Worm (Caenorhabditis elegans) whole organism, L1 larva: ENCODE measurements around the gene M03A1.3.

Experiments used
- C04F5.9 ChIP-seq: sonication (generic microtip); optimal IDR thresholded peaks from 2 replicates; lab custom pipeline; 2016; ENCODE audit warnings: missing genetic modification characterization, missing compliant biosample characterization
- C34B4.2 ChIP-seq: sonication (generic microtip); optimal IDR thresholded peaks from 2 replicates; lab custom pipeline; 2017; ENCODE audit warnings: mild to moderate bottlenecking, missing genetic modification characterization, missing compliant biosample characterization
- aly-2 ChIP-seq: fragments of 150-350 bp; optimal IDR thresholded peaks from 2 replicates; lab custom pipeline; 2014; ENCODE audit warnings: missing biosample characterization, missing genetic modification characterization
- ama-1 ChIP-seq: fragments of 150-350 bp; optimal IDR thresholded peaks from 2 replicates; lab custom pipeline; 2014
- blmp-1 ChIP-seq: fragments of 150-350 bp; optimal IDR thresholded peaks from 2 replicates; lab custom pipeline; 2014; ENCODE audit warnings: missing biosample characterization, missing genetic modification characterization
- ceh-63 ChIP-seq: fragments of 200-800 bp; sonication (Bioruptor generic); optimal IDR thresholded peaks from 2 replicates; lab custom pipeline; 2018; ENCODE audit warnings: mild to moderate bottlenecking, missing genetic modification characterization, missing compliant biosample characterization
- ceh-82 ChIP-seq, 3 experiments: fragments of 150-350 bp in 1 of 3; sonication (generic microtip) in 2 of 3; optimal IDR thresholded peaks; 2 replicates each; lab custom pipeline; 2014 to 2017; ENCODE audit warnings: missing biosample characterization in 3 of 3, missing genetic modification characterization in 3 of 3
- ceh-88 ChIP-seq: fragments of 200-800 bp; sonication (Bioruptor generic); IDR thresholded peaks from 2 replicates; pipeline ENCODE4 v1.3.6; 2022; ENCODE audit warnings: missing genetic modification characterization, missing compliant biosample characterization
- ceh-90 ChIP-seq: sonication (generic microtip); optimal IDR thresholded peaks from 2 replicates; lab custom pipeline; 2016; ENCODE audit warnings: missing genetic modification characterization, missing compliant biosample characterization
- ces-1 ChIP-seq: fragments of 150-350 bp; optimal IDR thresholded peaks from 2 replicates; lab custom pipeline; 2014; ENCODE audit warnings: missing biosample characterization, missing genetic modification reagents, missing genetic modification characterization
- dsc-1 ChIP-seq: sonication (generic microtip); optimal IDR thresholded peaks from 2 replicates; lab custom pipeline; 2016; ENCODE audit warnings: mild to moderate bottlenecking, missing genetic modification characterization, missing compliant biosample characterization
- efl-1 ChIP-seq, 4 experiments: fragments of 150-350 bp; optimal IDR thresholded peaks in 3 of 4; peaks in 1 of 4; 1 replicate in 1 of 4; 2 replicates in 3 of 4; lab custom pipeline; 2014; ENCODE audit warnings: missing biosample characterization in 2 of 4, missing genetic modification characterization in 2 of 4, missing genetic modification reagents in 2 of 4
- efl-3 ChIP-seq: fragments of 200-800 bp; sonication (Bioruptor generic); optimal IDR thresholded peaks from 2 replicates; lab custom pipeline; 2018; ENCODE audit warnings: mild to moderate bottlenecking, missing genetic modification characterization, missing compliant biosample characterization
- egl-13 ChIP-seq: sonication (generic microtip); optimal IDR thresholded peaks from 2 replicates; lab custom pipeline; 2016; ENCODE audit warnings: missing genotype, missing genetic modification reagents, missing genetic modification characterization, missing compliant biosample characterization
- elt-3 ChIP-seq, 6 experiments: fragments of 150-350 bp in 1 of 6; sonication (generic microtip); optimal IDR thresholded peaks; 2 replicates each; lab custom pipeline; 2017 to 2018; ENCODE audit warnings: missing biosample characterization in 6 of 6, missing genetic modification characterization in 6 of 6, inconsistent platforms in 1 of 6
- fkh-4 ChIP-seq: sonication (generic microtip); optimal IDR thresholded peaks from 2 replicates; lab custom pipeline; 2016; ENCODE audit warnings: missing compliant biosample characterization, missing genetic modification characterization, borderline replicate concordance
- hlh-17 ChIP-seq: fragments of 200-800 bp; sonication (Bioruptor generic); optimal IDR thresholded peaks from 2 replicates; lab custom pipeline; 2018; ENCODE audit warnings: missing genetic modification characterization, mild to moderate bottlenecking, missing compliant biosample characterization, moderate library complexity, borderline replicate concordance
- hlh-4 ChIP-seq: sonication (generic microtip); optimal IDR thresholded peaks from 2 replicates; lab custom pipeline; 2016; ENCODE audit warnings: mild to moderate bottlenecking, missing genetic modification characterization, missing compliant biosample characterization
- irx-1 ChIP-seq: sonication (generic microtip); optimal IDR thresholded peaks from 2 replicates; lab custom pipeline; 2016; ENCODE audit warnings: missing genetic modification characterization, missing compliant biosample characterization
- jun-1 ChIP-seq: fragments of 150-350 bp; optimal IDR thresholded peaks from 2 replicates; lab custom pipeline; 2014; ENCODE audit warnings: missing biosample characterization, missing genetic modification reagents, missing genetic modification characterization
- lin-14 ChIP-seq: fragments of 200-800 bp; sonication (Bioruptor generic); optimal IDR thresholded peaks from 2 replicates; lab custom pipeline; 2018; ENCODE audit warnings: mild to moderate bottlenecking, missing genetic modification characterization, moderate library complexity, missing compliant biosample characterization
- lin-39 ChIP-seq: fragments of 150-350 bp; optimal IDR thresholded peaks from 2 replicates; lab custom pipeline; 2014; ENCODE audit warnings: missing biosample characterization, missing genetic modification reagents, missing genetic modification characterization
- lsy-2 ChIP-seq, 2 experiments: fragments of 150-350 bp; optimal IDR thresholded peaks; 2 replicates each; lab custom pipeline; 2014; ENCODE audit warnings: missing biosample characterization in 2 of 2, missing genetic modification characterization in 2 of 2
- nhr-28 ChIP-seq: fragments of 150-350 bp; optimal IDR thresholded peaks from 2 replicates; lab custom pipeline; 2014; ENCODE audit warnings: missing biosample characterization, missing genetic modification characterization
- nhr-71 ChIP-seq: sonication (generic microtip); optimal IDR thresholded peaks from 2 replicates; lab custom pipeline; 2016; ENCODE audit warnings: mild to moderate bottlenecking, missing genetic modification characterization, moderate library complexity, missing compliant biosample characterization
- nhr-84 ChIP-seq: sonication (generic microtip); optimal IDR thresholded peaks from 2 replicates; lab custom pipeline; 2017; ENCODE audit warnings: missing biosample characterization, missing genetic modification characterization
- nhr-85 ChIP-seq: sonication (generic microtip); peaks from one replicate; lab custom pipeline; 2016; ENCODE audit warnings: missing genetic modification characterization, inconsistent platforms, missing compliant biosample characterization
- nhr-90 ChIP-seq: sonication (generic microtip); optimal IDR thresholded peaks from 2 replicates; lab custom pipeline; 2016; ENCODE audit warnings: mild to moderate bottlenecking, missing genetic modification characterization, missing compliant biosample characterization; ENCODE audit not compliant: poor library complexity
- pag-3 ChIP-seq: sonication (generic microtip); optimal IDR thresholded peaks from 2 replicates; lab custom pipeline; 2017; ENCODE audit warnings: missing genetic modification characterization, mild to moderate bottlenecking, missing compliant biosample characterization, antibody characterized with exemption, borderline replicate concordance; ENCODE audit not compliant: insufficient read depth
- pqm-1 ChIP-seq: sonication (generic microtip); optimal IDR thresholded peaks from 3 replicates; lab custom pipeline; 2017; ENCODE audit warnings: missing biosample characterization, missing genetic modification characterization
- rnt-1 ChIP-seq: sonication (generic microtip); optimal IDR thresholded peaks from 2 replicates; lab custom pipeline; 2016; ENCODE audit warnings: mild to moderate bottlenecking, missing genetic modification characterization, moderate library complexity, missing compliant biosample characterization
- sptf-1 ChIP-seq: fragments of 150-350 bp; optimal IDR thresholded peaks from 2 replicates; lab custom pipeline; 2014; ENCODE audit warnings: missing biosample characterization, missing genetic modification characterization
- swsn-7 ChIP-seq: sonication (generic microtip); optimal IDR thresholded peaks from 2 replicates; lab custom pipeline; 2016; ENCODE audit warnings: missing genetic modification characterization, missing compliant biosample characterization
- zip-4 ChIP-seq: fragments of 200-800 bp; sonication (Bioruptor generic); optimal IDR thresholded peaks from 2 replicates; lab custom pipeline; 2018; ENCODE audit warnings: mild to moderate bottlenecking, missing genetic modification characterization, moderate library complexity, missing compliant biosample characterization

Gene M03A1.3

DNA sequence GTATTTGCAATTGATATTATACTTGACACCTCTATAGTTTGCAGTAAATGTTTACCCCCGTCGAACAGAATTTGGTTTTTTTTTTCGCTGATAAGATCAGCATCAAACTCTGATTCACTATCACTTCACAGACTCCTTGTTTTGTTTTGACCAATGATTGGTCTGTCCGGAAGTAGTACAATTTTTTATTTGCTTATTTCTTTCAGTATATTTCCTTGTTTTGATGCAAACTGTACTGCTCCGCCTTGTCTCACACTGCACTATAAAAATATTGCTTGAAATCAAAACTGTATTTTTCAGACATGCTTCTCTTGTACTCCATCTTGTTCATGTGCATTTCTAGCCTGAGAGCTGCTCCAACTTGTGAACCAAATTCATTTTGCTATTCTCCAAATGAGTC, at the start of gene M03A1.3:
TSS of gene M03A1.3 (plus strand) at position 301 of the 400 bp plus-strand sequence.
- TF ChIP-seq pag-3 (tag; lab: Kevin White, UChicago) (no peak), nhr-28 (tag; lab: Kevin White, UChicago) (no peak), pqm-1 (tag; lab: Kevin White, UChicago) (no peak), C04F5.9 (tag; lab: Kevin White, UChicago) (no peak), ces-1 (GFP tag; lab: Kevin White, UChicago) (no peak), C34B4.2 (no peak), dsc-1 (tag; lab: Kevin White, UChicago) (no peak), fkh-4 (tag; lab: Kevin White, UChicago) (no peak), hlh-17 (GFP tag; lab: Kevin White, UChicago) (no peak), ceh-90 (tag; lab: Kevin White, UChicago) (no peak), lin-39 (no peak), nhr-71 (tag; lab: Kevin White, UChicago) (no peak), ama-1 (lab: Kevin White, UChicago) (no peak), nhr-90 (no peak), aly-2 (tag; lab: Kevin White, UChicago) (no peak), sptf-1 (tag; lab: Kevin White, UChicago) (no peak), egl-13 (tag; lab: Kevin White, UChicago) (no peak), nhr-84 (tag; lab: Kevin White, UChicago) (no peak), ceh-88 (no peak), jun-1 (tag; lab: Kevin White, UChicago) (no peak)

- TF ChIP-seq swsn-7 (tag; lab: Kevin White, UChicago) = no peak
- TF ChIP-seq hlh-17 (GFP tag; lab: Kevin White, UChicago) = no peak
- TF ChIP-seq lin-14 (GFP tag; lab: Kevin White, UChicago) = peak; percentile 9
- peak; percentile 87 for TF ChIP-seq blmp-1
These were observed 46.9 kb upstream of the M03A1.3 start for ce11 chrII:4510684-4511083.

DNA sequence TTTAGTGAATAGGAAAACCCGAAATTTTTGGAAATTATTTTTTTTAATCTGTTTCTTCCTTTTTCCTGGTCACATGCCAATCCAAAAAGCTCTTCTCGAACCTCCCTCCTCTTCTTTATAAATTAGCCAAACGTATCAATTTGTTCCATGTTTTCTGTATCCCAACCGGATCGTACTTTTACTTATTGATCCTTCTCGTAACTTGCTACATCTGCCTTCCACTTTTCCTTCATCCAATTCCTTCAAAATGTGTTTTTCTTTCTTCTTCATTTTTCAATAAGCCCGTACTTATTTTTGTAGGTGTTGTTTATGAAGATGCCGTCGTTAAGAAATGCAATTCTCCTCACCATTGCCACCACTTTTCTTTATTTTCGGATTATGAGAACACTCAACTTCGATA, 45.7 kb upstream of the M03A1.3 start, which contains the start of gene cyp-23A1:
TSS of gene cyp-23A1 (plus strand) at position 301 of the 400 bp plus-strand sequence.
- no peak for TF ChIP-seq hlh-4 (tag; lab: Kevin White, UChicago)
- peak; percentile 4 for TF ChIP-seq blmp-1
- TF ChIP-seq, all 84 proteins: peak for 1

- TF ChIP-seq fkh-4 (tag; lab: Kevin White, UChicago) (no peak), ceh-82 (tag; optimal IDR thresholded peaks at IDR 0.05; lab: Kevin White, UChicago) (no peak), ceh-63 (no peak), rnt-1 (tag; lab: Kevin White, UChicago) (peak; percentile 17), efl-1 (optimal IDR thresholded peaks at IDR 0.05; lab: Kevin White, UChicago) (no peak), efl-1 (GFP tag; optimal IDR thresholded peaks at IDR 0.05 in 1 of 2; lab: Kevin White, UChicago) (peak in 1 of 2 experiments; percentile 63), lin-14 (GFP tag; lab: Kevin White, UChicago) (peak; percentile 34), nhr-85 (tag; lab: Kevin White, UChicago) (no peak), ama-1 (lab: Kevin White, UChicago) (no peak), lsy-2 (tag; optimal IDR thresholded peaks at IDR 0.05; lab: Kevin White, UChicago) (no peak)
These were observed 41.3 kb upstream of the M03A1.3 start for ce11 chrII:4516291-4516690.

ce11 chrII:4517254-4517653, 40.3 kb upstream of the M03A1.3 start:
- TF ChIP-seq nhr-84 (tag; lab: Kevin White, UChicago) = no peak
- no peak for TF ChIP-seq nhr-28 (tag; lab: Kevin White, UChicago)
- TF ChIP-seq zip-4 (GFP tag; lab: Kevin White, UChicago) = no peak
- no peak for TF ChIP-seq elt-3 (tag; optimal IDR thresholded peaks at IDR 0.05; lab: Kevin White, UChicago)
- TF ChIP-seq aly-2 (tag; lab: Kevin White, UChicago) = no peak
- TF ChIP-seq lsy-2 (tag; optimal IDR thresholded peaks at IDR 0.05; lab: Kevin White, UChicago) = no peak
- no peak for TF ChIP-seq efl-3 (GFP tag; lab: Kevin White, UChicago)
- TF ChIP-seq irx-1 (tag; lab: Kevin White, UChicago) = no peak
